Fruit fly (Drosophila melanogaster) whole organism, embryonic: ENCODE results near the gene Cand1.

Experiments
- Atf3 ChIP-seq: fragments of 200-800 bp; sonication (Bioruptor generic); optimal IDR thresholded peaks from 3 replicates; lab custom pipeline; 2016; ENCODE audit warnings: missing biosample characterization, missing genetic modification characterization
- CG10267 ChIP-seq: fragments of 200-800 bp; sonication (Bioruptor generic); optimal IDR thresholded peaks from 2 replicates; lab custom pipeline; 2018; ENCODE audit warnings: missing biosample characterization, mild to moderate bottlenecking, missing genetic modification characterization, moderate library complexity
- CG10431 ChIP-seq: fragments of 200-800 bp; sonication (Bioruptor generic); optimal IDR thresholded peaks from 3 replicates; lab custom pipeline; 2018; ENCODE audit warnings: missing biosample characterization, mild to moderate bottlenecking, missing genetic modification characterization
- CG10565 ChIP-seq: fragments of 200-800 bp; sonication (Bioruptor generic); optimal IDR thresholded peaks from 3 replicates; lab custom pipeline; 2016; ENCODE audit warnings: missing biosample characterization, mild to moderate bottlenecking, missing genetic modification characterization
- CG13287 ChIP-seq: fragments of 200-800 bp; sonication (Bioruptor generic); IDR thresholded peaks from 2 replicates; pipeline ENCODE4 v1.3.6; 2022; ENCODE audit warnings: missing biosample characterization, missing genetic modification characterization; ENCODE audit not compliant: partially characterized antibody
- CG14860 ChIP-seq: fragments of 200-800 bp; sonication (Bioruptor generic); IDR thresholded peaks from 3 replicates; pipeline ENCODE4 v1.3.6; 2022; ENCODE audit warnings: missing biosample characterization, missing genetic modification characterization; ENCODE audit not compliant: partially characterized antibody
- CG16779 ChIP-seq: fragments of 200-800 bp; sonication (Bioruptor generic); IDR thresholded peaks from 2 replicates; pipeline ENCODE4 v1.3.6; 2022; ENCODE audit warnings: missing biosample characterization, missing genetic modification characterization
- CG2129 ChIP-seq: fragments of 200-800 bp; sonication (Bioruptor generic); IDR thresholded peaks from 2 replicates; pipeline ENCODE4 v1.3.6; 2022; ENCODE audit warnings: missing biosample characterization, missing genetic modification characterization; ENCODE audit not compliant: partially characterized antibody
- CG34422 ChIP-seq: fragments of 200-800 bp; sonication (Bioruptor generic); IDR thresholded peaks from 3 replicates; pipeline ENCODE4 v1.3.6; 2022; ENCODE audit warnings: missing biosample characterization, missing genetic modification characterization
- CG4282 ChIP-seq: fragments of 200-800 bp; sonication (Bioruptor generic); optimal IDR thresholded peaks from 2 replicates; lab custom pipeline; 2016; ENCODE audit warnings: missing biosample characterization, missing genetic modification characterization
- CG5180 ChIP-seq: fragments of 200-800 bp; sonication (Bioruptor generic); optimal IDR thresholded peaks from 3 replicates; lab custom pipeline; 2017; ENCODE audit warnings: missing biosample characterization, missing genetic modification characterization, mild to moderate bottlenecking, moderate library complexity, missing genetic modification reagents
- CG7987 ChIP-seq: fragments of 200-800 bp; sonication (Bioruptor generic); optimal IDR thresholded peaks from 2 replicates; lab custom pipeline; 2018; ENCODE audit warnings: missing biosample characterization, mild to moderate bottlenecking, missing genetic modification characterization, moderate library complexity
- CG9797 ChIP-seq: fragments of 200-800 bp; sonication (Bioruptor generic); optimal IDR thresholded peaks from 3 replicates; lab custom pipeline; 2018; ENCODE audit warnings: missing biosample characterization, mild to moderate bottlenecking, missing genetic modification characterization
- CHES-1-like ChIP-seq: fragments of 200-800 bp; sonication (Bioruptor generic); optimal IDR thresholded peaks from 2 replicates; lab custom pipeline; 2016; ENCODE audit warnings: missing biosample characterization, missing genetic modification characterization
- CrebB ChIP-seq: fragments of 200-800 bp; sonication (Bioruptor generic); optimal IDR thresholded peaks from 3 replicates; lab custom pipeline; 2018; ENCODE audit warnings: missing biosample characterization, mild to moderate bottlenecking, missing genetic modification characterization
- Dbx ChIP-seq: fragments of 200-800 bp; sonication (Bioruptor generic); IDR thresholded peaks from 3 replicates; pipeline ENCODE4 v1.3.6; 2022; ENCODE audit warnings: missing biosample characterization, missing genetic modification characterization
- Dfd ChIP-seq, 2 experiments: fragments of >200 bp; optimal IDR thresholded peaks; 2 replicates each; lab custom pipeline; 2017; ENCODE audit warnings: missing biosample characterization in 2 of 2, missing genetic modification characterization in 2 of 2
- Dll ChIP-seq: fragments of 200-800 bp; sonication (Bioruptor generic); IDR thresholded peaks from 4 replicates; pipeline ENCODE4 v1.3.6; 2022; ENCODE audit warnings: missing biosample characterization, missing genetic modification characterization; ENCODE audit not compliant: partially characterized antibody
- Doc2 ChIP-seq: fragments of 200-800 bp; sonication (Bioruptor generic); IDR thresholded peaks from 2 replicates; pipeline ENCODE4 v1.3.6; 2022; ENCODE audit warnings: missing biosample characterization, missing genetic modification characterization
- E2f2 ChIP-seq: fragments of 200-800 bp; sonication (Bioruptor generic); IDR thresholded peaks from 2 replicates; pipeline ENCODE4 v1.3.6; 2022; ENCODE audit warnings: missing biosample characterization, missing genetic modification characterization
- Elba2 ChIP-seq: fragments of 200-800 bp; sonication (Bioruptor generic); optimal IDR thresholded peaks from 3 replicates; lab custom pipeline; 2016; ENCODE audit warnings: missing biosample characterization, missing genetic modification characterization
- Hand ChIP-seq: fragments of 200-800 bp; sonication (Bioruptor generic); optimal IDR thresholded peaks from 2 replicates; lab custom pipeline; 2017; ENCODE audit warnings: mild to moderate bottlenecking, missing biosample characterization, missing genetic modification reagents, missing genetic modification characterization
- Hsf ChIP-seq: fragments of 200-800 bp; sonication (Bioruptor generic); optimal IDR thresholded peaks from 3 replicates; lab custom pipeline; 2016; ENCODE audit warnings: missing biosample characterization, missing genetic modification characterization
- Kr ChIP-seq: fragments of 200-800 bp; sonication (Bioruptor generic); optimal IDR thresholded peaks from 2 replicates; lab custom pipeline; 2017; ENCODE audit warnings: missing biosample characterization, mild to moderate bottlenecking, missing genetic modification characterization
- Myb ChIP-seq: fragments of 200-800 bp; sonication (Bioruptor generic); optimal IDR thresholded peaks from 2 replicates; lab custom pipeline; 2016; ENCODE audit warnings: missing biosample characterization, missing genetic modification characterization
- Neu2 ChIP-seq: fragments of 200-800 bp; sonication (Bioruptor generic); optimal IDR thresholded peaks from 3 replicates; lab custom pipeline; 2016; ENCODE audit warnings: missing biosample characterization, missing genetic modification characterization, borderline replicate concordance
- Opbp ChIP-seq: fragments of 200-800 bp; sonication (Bioruptor generic); IDR thresholded peaks from 3 replicates; pipeline ENCODE4 v1.3.6; 2022; ENCODE audit warnings: missing biosample characterization, missing genetic modification characterization; ENCODE audit not compliant: partially characterized antibody
- Taf1 ChIP-seq: fragments of 200-800 bp; sonication (Bioruptor generic); IDR thresholded peaks from 2 replicates; pipeline ENCODE4 v1.3.6; 2022; ENCODE audit warnings: missing biosample characterization, missing genetic modification characterization
- Vsx1 ChIP-seq: fragments of 200-800 bp; sonication (Bioruptor generic); optimal IDR thresholded peaks from 2 replicates; lab custom pipeline; 2017; ENCODE audit warnings: missing biosample characterization, mild to moderate bottlenecking, missing genetic modification characterization, missing genetic modification reagents
- ara ChIP-seq: fragments of 200-800 bp; sonication (Bioruptor generic); IDR thresholded peaks from 2 replicates; pipeline ENCODE4 v1.3.6; 2022; ENCODE audit warnings: missing biosample characterization, missing genetic modification characterization
- ash1 ChIP-seq: fragments of 200-800 bp; sonication (Bioruptor generic); optimal IDR thresholded peaks from 2 replicates; lab custom pipeline; 2018; ENCODE audit warnings: missing biosample characterization, mild to moderate bottlenecking, missing genetic modification characterization
- bowl ChIP-seq: fragments of 200-800 bp; sonication (Bioruptor generic); IDR thresholded peaks from 2 replicates; pipeline ENCODE4 v1.3.6; 2022; ENCODE audit warnings: missing biosample characterization, missing genetic modification characterization
- chif ChIP-seq, 2 experiments: fragments of 200-800 bp; sonication (Bioruptor generic); optimal IDR thresholded peaks; 3 replicates each; lab custom pipeline; 2016; ENCODE audit warnings: missing biosample characterization in 2 of 2, missing genetic modification characterization in 2 of 2
- grau ChIP-seq: fragments of 200-800 bp; optimal IDR thresholded peaks from 3 replicates; lab custom pipeline; 2019; ENCODE audit warnings: missing biosample characterization, mild to moderate bottlenecking, missing genetic modification characterization, moderate library complexity
- gsb-n ChIP-seq: fragments of 200-800 bp; sonication (Bioruptor generic); optimal IDR thresholded peaks from 3 replicates; lab custom pipeline; 2018; ENCODE audit warnings: missing biosample characterization, mild to moderate bottlenecking, missing genetic modification characterization
- h ChIP-seq: fragments of >200 bp; optimal IDR thresholded peaks from 2 replicates; lab custom pipeline; 2017
- kah ChIP-seq: fragments of 200-800 bp; sonication (Bioruptor generic); optimal IDR thresholded peaks from 2 replicates; lab custom pipeline; 2018; ENCODE audit warnings: missing biosample characterization, mild to moderate bottlenecking, missing genetic modification characterization
- knrl ChIP-seq: fragments of 200-800 bp; sonication (Bioruptor generic); IDR thresholded peaks from 3 replicates; pipeline ENCODE4 v1.3.6; 2022; ENCODE audit warnings: missing biosample characterization, missing genetic modification characterization; ENCODE audit not compliant: partially characterized antibody
- pan ChIP-seq, 4 experiments: fragments of >200 bp in 3 of 4; fragments of 200-800 bp in 1 of 4; sonication (Bioruptor generic) in 1 of 4; optimal IDR thresholded peaks in 3 of 4; IDR thresholded peaks in 1 of 4; 2 replicates each; pipeline versions ENCODE4 v1.3.6 to Lab custom; 2017 to 2022; ENCODE audit warnings: missing biosample characterization in 2 of 4, missing genetic modification characterization in 2 of 4, mixed read lengths in 1 of 4
- peb ChIP-seq: fragments of 200-800 bp; sonication (Bioruptor generic); IDR thresholded peaks from 2 replicates; pipeline ENCODE4 v1.3.6; 2022; ENCODE audit warnings: missing biosample characterization, missing genetic modification characterization
- psq ChIP-seq: fragments of 200-800 bp; sonication (Bioruptor generic); optimal IDR thresholded peaks from 2 replicates; lab custom pipeline; 2017; ENCODE audit warnings: missing biosample characterization, missing genetic modification characterization
- ranshi ChIP-seq: fragments of 200-800 bp; sonication (Bioruptor generic); IDR thresholded peaks from 2 replicates; pipeline ENCODE4 v1.3.6; 2022; ENCODE audit warnings: missing biosample characterization, missing genetic modification characterization
- sc ChIP-seq, 3 experiments: fragments of >200 bp in 2 of 3; fragments of 200-800 bp in 1 of 3; sonication (Bioruptor generic) in 1 of 3; optimal IDR thresholded peaks; 2 replicates in 2 of 3; 3 replicates in 1 of 3; lab custom pipeline; 2017; ENCODE audit warnings: mild to moderate bottlenecking in 1 of 3, missing biosample characterization in 1 of 3, missing genetic modification characterization in 1 of 3, missing genetic modification reagents in 1 of 3
- sens-2 ChIP-seq: fragments of 200-800 bp; sonication (Bioruptor generic); IDR thresholded peaks from 2 replicates; pipeline ENCODE4 v1.3.6; 2022; ENCODE audit warnings: missing biosample characterization, missing genetic modification characterization
- seq ChIP-seq: fragments of 200-800 bp; sonication (Bioruptor generic); IDR thresholded peaks from 2 replicates; pipeline ENCODE4 v1.3.6; 2022; ENCODE audit warnings: missing biosample characterization, missing genetic modification characterization
- sima ChIP-seq: fragments of 200-800 bp; sonication (Bioruptor generic); optimal IDR thresholded peaks from 2 replicates; lab custom pipeline; 2016; ENCODE audit warnings: missing biosample characterization, missing genetic modification characterization
- slp2 ChIP-seq: fragments of 200-800 bp; sonication (Bioruptor generic); optimal IDR thresholded peaks from 2 replicates; lab custom pipeline; 2016; ENCODE audit warnings: missing biosample characterization, missing genetic modification characterization
- so ChIP-seq: fragments of 200-800 bp; sonication (Bioruptor generic); IDR thresholded peaks from 3 replicates; pipeline ENCODE4 v1.3.6; 2022; ENCODE audit warnings: missing biosample characterization, missing genetic modification characterization
- tll ChIP-seq, 2 experiments: fragments of 200-800 bp in 1 of 2; fragments of >200 bp in 1 of 2; sonication (Bioruptor generic) in 1 of 2; optimal IDR thresholded peaks; 2 replicates each; lab custom pipeline; 2017 to 2019; ENCODE audit warnings: missing biosample characterization in 2 of 2, missing genetic modification characterization in 2 of 2, mild to moderate bottlenecking in 1 of 2, moderate library complexity in 1 of 2

Cand1 gene

DNA sequence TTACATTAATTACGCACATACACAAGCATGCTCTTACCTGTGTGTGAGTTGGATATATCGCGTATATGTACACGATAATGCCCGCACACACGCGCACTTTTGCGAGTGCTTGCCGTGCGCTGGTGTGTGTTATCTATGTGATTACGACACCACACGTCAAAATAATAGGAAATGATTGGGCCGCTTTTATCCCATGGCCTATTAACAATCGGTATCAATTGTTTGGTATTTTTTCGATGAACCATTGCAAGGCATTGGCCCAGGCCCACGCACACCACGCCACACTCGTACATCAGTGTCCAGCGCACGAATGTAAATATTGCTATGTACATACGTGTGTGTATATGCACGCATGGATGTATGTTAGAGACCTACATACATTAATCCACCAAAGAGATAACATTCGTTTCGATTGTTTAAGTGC is 27.6 kb downstream of the Cand1 start (continued):
- TF ChIP-seq CG16779 (GFP tag; lab: Robert Waterston, UW) (no peak), CG13287 (peak; percentile 81), Hsf (peak; percentile 44), Dbx (GFP tag; lab: Robert Waterston, UW) (peak; percentile 81; the same call in 2 of the 3 replicates), CG7987 (peak; percentile 87), Opbp (no peak; the same call in 2 of the 3 replicates), CG5180 (GFP tag; lab: Kevin White, UChicago) (peak; percentile 65), CHES-1-like (peak; percentile 73), Kr (GFP tag; lab: Kevin White, UChicago) (no peak), ara (peak; percentile 69), Atf3 (GFP tag; lab: Kevin White, UChicago) (no peak), pan (optimal IDR thresholded peaks at IDR 0.05; lab: Kevin White, UChicago) (no peak), pan (GFP tag; optimal IDR thresholded peaks at IDR 0.05 in 1 of 2, IDR thresholded peaks at IDR 0.05 in 1 of 2) (no peak), CG10431 (GFP tag; lab: Kevin White, UChicago) (peak; percentile 74), psq (no peak), Vsx1 (peak; percentile 75), Myb (GFP tag; lab: Kevin White, UChicago) (peak; percentile 9), grau (peak; percentile 62), CG9797 (peak; percentile 35), chif (GFP tag; optimal IDR thresholded peaks at IDR 0.05; lab: Kevin White, UChicago) (peak in 1 of 2 experiments; percentile 41), bowl (GFP tag; lab: Robert Waterston, UW) (no peak; the same call in 1 of the 2 replicates), knrl (peak; percentile 12; the same call in 1 of the 3 replicates), h (lab: Kevin White, UChicago) (no peak), kah (GFP tag; lab: Kevin White, UChicago) (peak; percentile 76), CG34422 (peak; percentile 54; the same call in 2 of the 3 replicates), Taf1 (0 out of 2 replicates have a peak, but pooled peaks have one; percentile 24), sens-2 (no peak), Elba2 (no peak), Dfd (GFP tag; optimal IDR thresholded peaks at IDR 0.05; lab: Kevin White, UChicago) (no peak), CG10565 (GFP tag; lab: Kevin White, UChicago) (no peak), ash1 (GFP tag; lab: Kevin White, UChicago) (peak; percentile 40), Neu2 (GFP tag; lab: Kevin White, UChicago) (no peak), slp2 (GFP tag; lab: Kevin White, UChicago) (peak; percentile 43), so (GFP tag; lab: Robert Waterston, UW) (no peak; the same call in 1 of the 3 replicates), E2f2 (GFP tag; lab: Robert Waterston, UW) (peak; percentile 30; the same call in 1 of the 2 replicates), tll (GFP tag; optimal IDR thresholded peaks at IDR 0.05; lab: Kevin White, UChicago) (no peak), seq (GFP tag; lab: Robert Waterston, UW) (no peak), gsb-n (peak; percentile 59), ranshi (GFP tag; lab: Robert Waterston, UW) (peak; percentile 46; the same call in 1 of the 2 replicates), Doc2 (GFP tag; lab: Robert Waterston, UW) (no peak), Hand (GFP tag; lab: Kevin White, UChicago) (peak; percentile 20), Dll (GFP tag; lab: Robert Waterston, UW) (peak; percentile 63), sc (optimal IDR thresholded peaks at IDR 0.05; lab: Kevin White, UChicago) (no peak), sc (GFP tag; optimal IDR thresholded peaks at IDR 0.05; lab: Kevin White, UChicago) (peak; percentile 11), CG4282 (GFP tag; lab: Kevin White, UChicago) (no peak), CG2129 (GFP tag; lab: Robert Waterston, UW) (no peak), CrebB (tag; lab: Kevin White, UChicago) (peak; percentile 89), CG10267 (tag; lab: Kevin White, UChicago) (peak; percentile 44), CG14860 (GFP tag; lab: Robert Waterston, UW) (no peak), sima (GFP tag; lab: Kevin White, UChicago) (no peak), peb (GFP tag; lab: Robert Waterston, UW) (no peak)
